Worm (Caenorhabditis elegans) whole organism, early embryonic: Measurements from ENCODE around the gene T20D4.19.

Experiments used
- B0310.2 ChIP-seq: sonication (generic microtip); optimal IDR thresholded peaks from 2 replicates; lab custom pipeline; 2016; ENCODE audit warnings: mild to moderate bottlenecking, missing genetic modification characterization, missing compliant biosample characterization
- F13C5.2 ChIP-seq: sonication (generic microtip); optimal IDR thresholded peaks from 2 replicates; lab custom pipeline; 2017; ENCODE audit warnings: mild to moderate bottlenecking, missing genetic modification characterization, inconsistent platforms, missing compliant biosample characterization
- aly-1 ChIP-seq: sonication (generic microtip); optimal IDR thresholded peaks from 2 replicates; lab custom pipeline; 2016; ENCODE audit warnings: missing genetic modification characterization, missing compliant biosample characterization
- ama-1 ChIP-seq: fragments of 150-350 bp; optimal IDR thresholded peaks from 2 replicates; lab custom pipeline; 2014
- ceh-13 ChIP-seq: fragments of 200-800 bp; sonication (Bioruptor generic); optimal IDR thresholded peaks from 2 replicates; lab custom pipeline; 2018; ENCODE audit warnings: mild to moderate bottlenecking, missing genetic modification characterization, missing compliant biosample characterization
- ceh-36 ChIP-seq: sonication (generic microtip); optimal IDR thresholded peaks from 2 replicates; lab custom pipeline; 2016; ENCODE audit warnings: missing genetic modification characterization, inconsistent platforms, missing compliant biosample characterization
- ets-7 ChIP-seq: sonication (generic microtip); optimal IDR thresholded peaks from 2 replicates; lab custom pipeline; 2016; ENCODE audit warnings: missing genotype, missing genetic modification characterization, missing compliant biosample characterization
- flt-1 ChIP-seq: fragments of 200-800 bp; sonication (Bioruptor generic); IDR thresholded peaks from 2 replicates; pipeline ENCODE4 v1.3.6; 2022; ENCODE audit warnings: missing genetic modification characterization, missing compliant biosample characterization
- hmbx-1 ChIP-seq: sonication (generic microtip); optimal IDR thresholded peaks from 2 replicates; lab custom pipeline; 2016; ENCODE audit warnings: mild to moderate bottlenecking, missing genetic modification characterization, missing compliant biosample characterization
- hmg-4 ChIP-seq: fragments of 200-800 bp; sonication (Bioruptor generic); optimal IDR thresholded peaks from 2 replicates; lab custom pipeline; 2018; ENCODE audit warnings: mild to moderate bottlenecking, missing genetic modification characterization, missing compliant biosample characterization
- hnd-1 ChIP-seq: sonication (generic microtip); optimal IDR thresholded peaks from 2 replicates; lab custom pipeline; 2016; ENCODE audit warnings: missing genetic modification characterization, missing compliant biosample characterization
- pes-1 ChIP-seq: fragments of 200-800 bp; sonication (Bioruptor generic); IDR thresholded peaks from 2 replicates; pipeline ENCODE4 v1.3.6; 2022; ENCODE audit warnings: missing genetic modification reagents, missing genetic modification characterization, missing compliant biosample characterization
- scrt-1 ChIP-seq: fragments of 200-800 bp; sonication (Bioruptor generic); IDR thresholded peaks from 2 replicates; pipeline ENCODE4 v1.3.6; 2022; ENCODE audit warnings: missing genetic modification characterization, missing compliant biosample characterization
- sea-1 ChIP-seq: fragments of 200-800 bp; sonication (Bioruptor generic); conservative IDR thresholded peaks from 2 replicates; pipeline ENCODE4 v1.3.6; 2022; ENCODE audit warnings: missing genetic modification characterization, missing compliant biosample characterization
- tbx-11 ChIP-seq: fragments of 200-800 bp; sonication (Bioruptor generic); IDR thresholded peaks from 2 replicates; pipeline ENCODE4 v1.3.6; 2022; ENCODE audit warnings: missing genetic modification characterization, missing compliant biosample characterization
- tbx-37 ChIP-seq: fragments of 200-800 bp; sonication (Bioruptor generic); conservative IDR thresholded peaks from 2 replicates; pipeline ENCODE4 v1.3.6; 2022; ENCODE audit warnings: missing genetic modification reagents, missing genetic modification characterization, missing compliant biosample characterization
- tra-4 ChIP-seq: sonication (generic microtip); optimal IDR thresholded peaks from 2 replicates; lab custom pipeline; 2017; ENCODE audit warnings: missing genetic modification characterization, missing compliant biosample characterization

The T20D4.19 gene

DNA sequence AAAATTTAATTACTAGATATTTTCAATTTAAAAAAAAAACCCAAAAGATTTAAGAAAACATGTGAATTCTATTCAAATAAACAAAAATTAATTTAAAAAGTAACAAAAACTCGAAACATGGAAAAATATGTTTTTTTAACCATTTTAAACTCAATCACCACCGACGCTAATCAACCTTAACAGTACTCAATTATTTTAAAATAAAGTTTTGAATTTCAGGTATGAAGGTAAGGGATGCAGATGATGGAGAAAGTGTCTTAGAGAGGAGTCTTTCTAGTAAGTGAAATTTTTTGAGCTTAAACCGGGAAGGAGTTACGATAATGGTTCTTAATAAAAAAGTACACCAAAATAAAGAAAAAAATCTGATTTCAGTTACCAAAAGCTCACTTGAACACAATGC lies 32.1 kb upstream of the T20D4.19 start, which contains the start of gene slc-28.1:
TSS of gene slc-28.1 (plus strand) at position 301 of the 400 bp plus-strand sequence.
- TF ChIP-seq B0310.2: no peak

DNA sequence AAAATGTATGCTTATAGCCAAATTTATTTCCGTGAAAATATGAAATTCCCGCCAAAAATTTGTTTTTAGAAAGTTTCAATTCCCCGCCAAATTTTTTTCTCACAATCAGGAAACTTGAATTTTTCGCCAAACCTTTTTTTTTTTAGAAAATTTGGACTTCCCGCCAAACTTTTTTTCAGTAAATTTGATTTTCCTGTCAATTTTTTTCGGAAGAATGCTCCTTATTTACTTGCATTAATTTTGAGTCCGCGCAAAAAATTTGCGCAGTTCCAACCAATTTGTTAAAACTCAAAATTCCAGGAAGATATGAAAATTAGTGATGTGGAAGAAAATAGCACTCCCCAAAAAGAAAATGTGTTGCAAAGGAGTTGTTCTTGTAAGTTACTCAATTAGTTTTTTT lies 28.5 kb upstream of the T20D4.19 start, which contains the start of gene slc-28.2:
TSS of gene slc-28.2 (plus strand) at position 301 of the 400 bp plus-strand sequence.
- TF ChIP-seq flt-1 (GFP tag; lab: Robert Waterston, UW) (no peak), hmbx-1 (tag; lab: Kevin White, UChicago) (no peak), pes-1 (GFP tag; lab: Robert Waterston, UW) (no peak), scrt-1 (GFP tag; lab: Robert Waterston, UW) (no peak), hmg-4 (GFP tag; lab: Kevin White, UChicago) (no peak)

- TF ChIP-seq B0310.2 (no peak), hmg-4 (GFP tag; lab: Kevin White, UChicago) (no peak), tra-4 (tag; lab: Kevin White, UChicago) (peak; percentile 3)
Measured at ce11 chrV:3455135-3455747, 23.8 kb upstream of the T20D4.19 start.

- TF ChIP-seq hmbx-1 (tag; lab: Kevin White, UChicago) (no peak), sea-1 (GFP tag; lab: Robert Waterston, UW) (no peak), pes-1 (GFP tag; lab: Robert Waterston, UW) (no peak), hmg-4 (GFP tag; lab: Kevin White, UChicago) (no peak), ama-1 (no peak), ets-7 (tag; lab: Kevin White, UChicago) (no peak), B0310.2 (no peak), tbx-11 (GFP tag; lab: Robert Waterston, UW) (no peak), hnd-1 (tag; lab: Kevin White, UChicago) (no peak)
Measured at ce11 chrV:3454620-3455019, 23.2 kb upstream of the T20D4.19 start.

DNA sequence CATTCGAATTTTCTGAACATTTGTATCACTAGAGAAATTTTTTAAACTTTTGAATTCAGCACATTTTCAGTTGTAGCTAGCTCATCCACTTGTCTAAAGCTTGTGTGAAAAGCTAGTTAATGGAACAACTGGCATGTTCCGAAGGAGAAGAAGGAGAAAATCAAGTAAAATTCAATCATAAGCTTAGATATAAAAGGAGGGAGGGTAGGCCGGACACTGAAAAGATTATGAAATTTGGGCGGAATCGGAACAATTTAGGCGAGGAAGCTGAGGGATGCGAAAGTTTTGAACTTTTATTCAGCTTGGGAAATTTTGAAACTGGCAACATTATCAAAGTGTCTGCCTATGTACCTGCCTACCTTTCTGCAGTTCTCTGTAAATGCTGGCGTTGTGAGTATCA lies 21.1 kb upstream of the T20D4.19 start:
- TF ChIP-seq tra-4 (tag; lab: Kevin White, UChicago) (no peak), aly-1 (no peak), ama-1 (no peak)

ce11 chrV:3451646-3452045 lies 20.2 kb upstream of the T20D4.19 start:
- no peak for TF ChIP-seq scrt-1 (GFP tag; lab: Robert Waterston, UW)
- TF ChIP-seq F13C5.2 (tag; lab: Kevin White, UChicago): no peak
- no peak for TF ChIP-seq ets-7 (tag; lab: Kevin White, UChicago)
- no peak for TF ChIP-seq tbx-11 (GFP tag; lab: Robert Waterston, UW)
- no peak for TF ChIP-seq ceh-13
- TF ChIP-seq hmbx-1 (tag; lab: Kevin White, UChicago): no peak
- no peak for TF ChIP-seq tra-4 (tag; lab: Kevin White, UChicago)
- TF ChIP-seq aly-1: no peak
- no peak for TF ChIP-seq ceh-36 (tag; lab: Kevin White, UChicago)
- TF ChIP-seq sea-1 (GFP tag; lab: Robert Waterston, UW): no peak
- no peak for TF ChIP-seq hnd-1 (tag; lab: Kevin White, UChicago)
- TF ChIP-seq tbx-37 (GFP tag; lab: Robert Waterston, UW): no peak
- TF ChIP-seq B0310.2: no peak
- TF ChIP-seq pes-1 (GFP tag; lab: Robert Waterston, UW): no peak
- TF ChIP-seq flt-1 (GFP tag; lab: Robert Waterston, UW): no peak
- no peak for TF ChIP-seq hmg-4 (GFP tag; lab: Kevin White, UChicago)

DNA sequence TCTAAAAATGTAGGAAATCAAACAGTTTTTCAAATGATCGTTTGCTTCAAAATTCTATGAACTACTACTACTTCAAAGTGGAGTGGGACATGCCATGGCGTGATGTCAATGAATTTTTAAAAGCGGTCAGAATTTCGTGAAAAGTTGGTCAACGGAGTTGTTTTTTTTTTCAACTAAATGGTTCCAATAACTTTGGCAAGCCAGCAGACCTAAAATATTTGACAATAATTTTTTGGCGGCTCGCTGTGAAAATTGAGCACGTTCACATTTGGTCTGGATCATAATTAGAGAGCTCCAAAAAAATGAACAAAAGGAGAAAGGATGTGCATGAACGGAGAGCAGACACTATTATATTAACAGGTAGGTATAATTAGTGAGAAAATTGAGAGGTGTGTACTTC lies 18.9 kb upstream of the T20D4.19 start:
- no peak for TF ChIP-seq flt-1 (GFP tag; lab: Robert Waterston, UW)

DNA sequence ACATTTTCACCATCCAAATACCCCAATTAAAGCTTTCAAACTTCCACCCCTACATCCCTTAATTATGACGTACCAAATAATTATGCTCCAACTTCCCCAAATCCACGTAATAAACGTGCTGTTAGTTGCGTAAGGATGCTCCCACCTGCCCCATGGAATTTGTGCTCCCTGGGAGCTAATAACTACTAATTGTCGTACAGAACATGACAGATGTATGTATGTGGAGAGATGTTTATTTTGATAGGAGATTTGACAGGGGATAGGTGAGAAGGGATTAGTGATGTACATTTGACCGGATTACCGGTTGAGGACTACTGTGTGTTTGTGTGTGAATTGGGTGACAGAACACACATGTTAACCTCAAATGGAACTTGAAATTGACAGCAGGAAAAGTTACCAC lies 18.4 kb upstream of the T20D4.19 start:
- TF ChIP-seq hnd-1 (tag; lab: Kevin White, UChicago) (no peak), tbx-37 (GFP tag; lab: Robert Waterston, UW) (no peak), scrt-1 (GFP tag; lab: Robert Waterston, UW) (no peak), aly-1 (no peak), ceh-36 (tag; lab: Kevin White, UChicago) (peak; percentile 70)

ce11 chrV:3445090-3445832 lies 13.8 kb upstream of the T20D4.19 start:
- no peak for TF ChIP-seq flt-1 (GFP tag; lab: Robert Waterston, UW)
- peak; percentile 21 for TF ChIP-seq hmg-4 (GFP tag; lab: Kevin White, UChicago)
- TF ChIP-seq tra-4 (tag; lab: Kevin White, UChicago): no peak
- TF ChIP-seq hnd-1 (tag; lab: Kevin White, UChicago): no peak
- no peak for TF ChIP-seq tbx-11 (GFP tag; lab: Robert Waterston, UW)
